Worm (Caenorhabditis elegans): ENCODE measurements around the gene Y105C5A.1270.
"Not testable (repeated sequence)": the region's sequence is repeated elsewhere in the genome, so short reads cannot be mapped to it uniquely, and the experiment has no call there.

Gene Y105C5A.1270

ce11 chrIV:15819759-15820158, 26.7 kb downstream of the Y105C5A.1270 start, which contains the start of gene daf-38:
Gene daf-38, plus strand, starts transcription at chrIV:15820059.
- TF ChIP-seq daf-8 (GFP tag; IDR thresholded peaks at IDR 0.05), result no peak
- no peak for TF ChIP-seq lin-29 (GFP tag; IDR thresholded peaks at IDR 0.05)
- no peak for TF ChIP-seq daf-12 (tag; optimal IDR thresholded peaks at IDR 0.05)
- no peak for TF ChIP-seq ctbp-1 (GFP tag; IDR thresholded peaks at IDR 0.05)
- no peak for TF ChIP-seq unc-39 (tag; optimal IDR thresholded peaks at IDR 0.05)

DNA sequence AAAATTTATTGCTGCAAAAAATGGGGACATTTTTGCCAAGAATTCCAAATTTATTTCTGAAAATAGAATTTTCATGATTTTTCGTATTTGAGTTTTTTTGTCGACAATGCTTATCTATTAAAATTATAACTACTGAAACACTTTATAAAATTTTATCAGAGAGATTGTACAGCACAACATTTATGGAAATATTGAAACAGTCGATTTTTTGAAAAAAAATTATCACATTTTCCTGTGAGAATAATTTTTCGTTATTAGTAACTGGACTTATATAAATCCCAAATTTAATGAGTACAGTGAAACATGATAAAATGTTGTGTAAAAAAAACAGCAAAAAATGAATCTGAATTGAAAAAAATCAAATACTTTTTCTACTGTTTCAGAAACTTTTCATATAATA, 29.0 kb downstream of the Y105C5A.1270 start:
- peak; percentile 62; the same call in 1 of the 2 replicates for TF ChIP-seq snpc-1.2 (GFP tag; IDR thresholded peaks at IDR 0.05)
- no peak for TF ChIP-seq hlh-30 (tag; optimal IDR thresholded peaks at IDR 0.05; ENCODE audit: insufficient read depth)

- TF ChIP-seq nhr-11 (tag; optimal IDR thresholded peaks at IDR 0.05), result peak; percentile 8
- TF ChIP-seq unc-62 (GFP tag; optimal IDR thresholded peaks at IDR 0.05 in 1 of 2), result peak in 1 of 2 experiments; percentile 48
- no peak for TF ChIP-seq unc-62 (tag; optimal IDR thresholded peaks at IDR 0.05)
- TF ChIP-seq aha-1 (tag), result peak; percentile 64
- no peak for TF ChIP-seq set-16 (GFP tag; IDR thresholded peaks at IDR 0.05)
Observed at ce11 chrIV:15814044-15814443, 32.4 kb downstream of the Y105C5A.1270 start.

DNA sequence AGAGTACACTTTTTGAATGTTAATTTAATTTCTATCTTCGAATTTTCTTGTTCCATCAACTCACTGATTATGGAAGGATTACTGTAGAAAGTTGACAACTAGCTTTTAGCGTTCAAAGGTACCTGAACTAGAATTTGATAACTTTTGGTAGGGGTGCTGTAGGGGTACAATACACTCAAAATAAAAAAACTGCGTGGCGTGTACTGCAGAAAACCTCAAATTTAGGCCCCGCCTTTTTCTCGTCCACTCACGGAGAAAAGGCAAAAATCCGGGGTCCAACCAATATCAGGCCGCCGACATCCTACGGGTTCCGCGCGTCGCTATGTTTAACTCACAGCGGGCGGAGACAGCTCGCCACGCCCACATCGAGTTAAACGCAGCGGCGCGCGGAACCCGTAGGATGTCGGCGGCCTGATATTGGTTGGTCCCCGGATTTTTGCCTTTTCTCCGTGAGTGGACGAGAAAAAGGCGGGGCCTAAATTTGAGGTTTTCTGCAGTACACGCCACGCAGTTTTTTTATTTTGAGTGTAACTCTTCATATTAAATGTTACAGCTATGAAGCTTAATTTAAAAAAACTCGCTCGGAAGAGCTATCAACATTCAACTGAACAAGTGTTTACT, 41.3 kb downstream of the Y105C5A.1270 start:
- TF ChIP-seq aha-1 (tag), result peak; percentile 11
- TF ChIP-seq unc-62 (GFP tag; optimal IDR thresholded peaks at IDR 0.05 in 1 of 2), result peak in 1 of 2 experiments; percentile 18
- not testable (repeated sequence) for TF ChIP-seq unc-62 (tag; optimal IDR thresholded peaks at IDR 0.05)
- peak; percentile 93 for TF ChIP-seq snpc-1.2 (GFP tag; IDR thresholded peaks at IDR 0.05)
